Worm (Caenorhabditis elegans) whole organism, L2 larva: ENCODE results near the gene F10E7.5.

Experiments
- C34F6.9 ChIP-seq: fragments of 150-350 bp; optimal IDR thresholded peaks from 2 replicates; lab custom pipeline; 2014; ENCODE audit warnings: missing biosample characterization, missing genetic modification characterization
- F13H6.1 ChIP-seq: sonication (generic microtip); optimal IDR thresholded peaks from 2 replicates; lab custom pipeline; 2016; ENCODE audit warnings: missing genetic modification characterization, missing compliant biosample characterization
- R02D3.7 ChIP-seq: fragments of 150-350 bp; optimal IDR thresholded peaks from 2 replicates; lab custom pipeline; 2014; ENCODE audit warnings: missing biosample characterization, missing genetic modification characterization
- alr-1 ChIP-seq: fragments of 150-350 bp; optimal IDR thresholded peaks from 2 replicates; lab custom pipeline; 2014; ENCODE audit warnings: missing biosample characterization, missing genetic modification characterization
- aly-2 ChIP-seq: fragments of 150-350 bp; optimal IDR thresholded peaks from 2 replicates; lab custom pipeline; 2014; ENCODE audit warnings: missing biosample characterization, missing genetic modification characterization
- ama-1 ChIP-seq: fragments of 150-350 bp; optimal IDR thresholded peaks from 2 replicates; lab custom pipeline; 2018; ENCODE audit warnings: inconsistent platforms
- ceh-82 ChIP-seq: fragments of 150-350 bp; optimal IDR thresholded peaks from 2 replicates; lab custom pipeline; 2014; ENCODE audit warnings: missing biosample characterization, missing genetic modification characterization
- crh-2 ChIP-seq: sonication (generic microtip); optimal IDR thresholded peaks from 2 replicates; lab custom pipeline; 2017; ENCODE audit warnings: missing biosample characterization, missing genetic modification characterization
- dmd-4 ChIP-seq: sonication (generic microtip); optimal IDR thresholded peaks from 2 replicates; lab custom pipeline; 2017; ENCODE audit warnings: missing biosample characterization, missing genetic modification characterization
- egl-27 ChIP-seq: sonication (generic microtip); optimal IDR thresholded peaks from 3 replicates; lab custom pipeline; 2017; ENCODE audit warnings: missing biosample characterization, missing genetic modification reagents, missing genetic modification characterization
- elt-1 ChIP-seq: fragments of 150-350 bp; optimal IDR thresholded peaks from 2 replicates; lab custom pipeline; 2014; ENCODE audit warnings: missing biosample characterization, missing genetic modification characterization
- elt-3 ChIP-seq: sonication (generic microtip); optimal IDR thresholded peaks from 2 replicates; lab custom pipeline; 2017; ENCODE audit warnings: missing biosample characterization, missing genetic modification characterization
- fos-1 ChIP-seq: fragments of 150-350 bp; optimal IDR thresholded peaks from 2 replicates; lab custom pipeline; 2014; ENCODE audit warnings: missing biosample characterization, missing genetic modification characterization
- gmeb-1 ChIP-seq: fragments of 150-350 bp; optimal IDR thresholded peaks from 2 replicates; lab custom pipeline; 2014; ENCODE audit warnings: missing biosample characterization, missing genetic modification characterization
- lin-11 ChIP-seq: fragments of 150-350 bp; sonication (generic microtip); optimal IDR thresholded peaks from 2 replicates; lab custom pipeline; 2014; ENCODE audit warnings: missing biosample characterization, missing genetic modification characterization, inconsistent platforms, mixed read lengths
- lin-13 ChIP-seq: fragments of 150-350 bp; optimal IDR thresholded peaks from 2 replicates; lab custom pipeline; 2014; ENCODE audit warnings: missing biosample characterization, missing genetic modification reagents, missing genetic modification characterization
- lsy-2 ChIP-seq, 2 experiments: fragments of 150-350 bp in 1 of 2; sonication (generic microtip) in 1 of 2; optimal IDR thresholded peaks; 2 replicates each; lab custom pipeline; 2014 to 2017; ENCODE audit warnings: missing biosample characterization in 2 of 2, missing genetic modification characterization in 2 of 2
- mbf-1 ChIP-seq: sonication (generic microtip); optimal IDR thresholded peaks from 2 replicates; lab custom pipeline; 2017; ENCODE audit warnings: missing biosample characterization, missing genetic modification characterization
- nhr-10 ChIP-seq: sonication (generic microtip); optimal IDR thresholded peaks from 2 replicates; lab custom pipeline; 2017; ENCODE audit warnings: missing biosample characterization, missing genetic modification characterization
- nhr-11 ChIP-seq: fragments of 150-350 bp; optimal IDR thresholded peaks from 2 replicates; lab custom pipeline; 2014; ENCODE audit warnings: missing biosample characterization, missing genetic modification characterization
- nhr-12 ChIP-seq: fragments of 150-350 bp; optimal IDR thresholded peaks from 2 replicates; lab custom pipeline; 2014; ENCODE audit warnings: missing biosample characterization, missing genetic modification characterization
- nhr-129 ChIP-seq: fragments of 150-350 bp; optimal IDR thresholded peaks from 2 replicates; lab custom pipeline; 2014; ENCODE audit warnings: missing biosample characterization, missing genetic modification characterization
- nhr-77 ChIP-seq: fragments of 150-350 bp; optimal IDR thresholded peaks from 2 replicates; lab custom pipeline; 2014; ENCODE audit warnings: missing biosample characterization, missing genetic modification characterization
- sem-4 ChIP-seq: fragments of 150-350 bp; optimal IDR thresholded peaks from 2 replicates; lab custom pipeline; 2014; ENCODE audit warnings: missing biosample characterization, missing genetic modification reagents, missing genetic modification characterization
- skn-1 ChIP-seq: sonication (generic microtip); optimal IDR thresholded peaks from 2 replicates; lab custom pipeline; 2017; ENCODE audit warnings: missing biosample characterization, missing genetic modification characterization
- sma-9 ChIP-seq, 2 experiments: fragments of 150-350 bp in 1 of 2; sonication (generic microtip) in 1 of 2; optimal IDR thresholded peaks; 2 replicates each; lab custom pipeline; 2014 to 2016; ENCODE audit warnings: missing genetic modification characterization in 2 of 2, mild to moderate bottlenecking in 1 of 2, missing biosample characterization in 1 of 2, missing compliant biosample characterization in 1 of 2, missing genetic modification reagents in 1 of 2, moderate library complexity in 1 of 2
- snpc-4 ChIP-seq: fragments of 150-350 bp; optimal IDR thresholded peaks from 2 replicates; lab custom pipeline; 2014; ENCODE audit warnings: missing biosample characterization, missing genetic modification characterization
- unc-39 ChIP-seq: fragments of 150-350 bp; optimal IDR thresholded peaks from 2 replicates; lab custom pipeline; 2014; ENCODE audit warnings: missing biosample characterization, missing genetic modification characterization
- unc-55 ChIP-seq: fragments of 150-350 bp; sonication (generic microtip); optimal IDR thresholded peaks from 3 replicates; lab custom pipeline; 2014; ENCODE audit warnings: missing biosample characterization, missing genetic modification reagents, missing genetic modification characterization
- unc-62 ChIP-seq: fragments of 150-350 bp; optimal IDR thresholded peaks from 2 replicates; lab custom pipeline; 2014; ENCODE audit warnings: missing biosample characterization, missing genetic modification reagents, missing genetic modification characterization
- ztf-1 ChIP-seq: fragments of 200-800 bp; sonication (Bioruptor generic); conservative IDR thresholded peaks from 2 replicates; pipeline ENCODE4 v1.3.6; 2022; ENCODE audit warnings: missing genetic modification characterization, missing compliant biosample characterization
- ztf-11 ChIP-seq: sonication (generic microtip); optimal IDR thresholded peaks from 2 replicates; lab custom pipeline; 2017; ENCODE audit warnings: missing biosample characterization, missing genetic modification characterization

F10E7.5 gene

DNA sequence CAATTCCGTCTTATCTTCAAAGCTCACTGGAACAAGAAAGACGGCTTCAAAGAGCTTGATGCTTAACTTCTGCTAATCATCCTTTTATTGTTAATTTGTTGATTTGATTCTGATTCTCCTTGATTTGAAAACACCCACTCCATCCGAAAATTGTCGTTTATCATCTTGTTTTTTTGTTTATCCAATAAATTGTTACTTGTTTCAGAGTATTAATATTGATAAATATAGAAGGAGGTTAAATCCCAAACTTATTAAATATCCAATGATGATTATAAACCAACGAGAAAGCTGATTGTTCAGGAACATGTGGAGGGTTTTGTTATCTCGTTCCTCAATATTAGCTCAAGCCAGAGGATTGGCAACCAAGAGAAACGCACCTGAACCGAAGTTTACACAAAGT lies 1.0 kb downstream of the F10E7.5 start, which contains the start of gene F10E7.6:
Gene F10E7.6, plus strand, starts transcription at position 301 of the 400 bp plus-strand sequence.
- no peak for TF ChIP-seq ztf-11 (tag; lab: Kevin White, UChicago)
- no peak for TF ChIP-seq elt-3 (tag; lab: Kevin White, UChicago)
- no peak for TF ChIP-seq sma-9 (GFP tag; optimal IDR thresholded peaks at IDR 0.05; lab: Kevin White, UChicago)
- TF ChIP-seq sma-9 (tag; optimal IDR thresholded peaks at IDR 0.05; lab: Kevin White, UChicago): no peak
- no peak for TF ChIP-seq skn-1 (tag; lab: Kevin White, UChicago)

DNA sequence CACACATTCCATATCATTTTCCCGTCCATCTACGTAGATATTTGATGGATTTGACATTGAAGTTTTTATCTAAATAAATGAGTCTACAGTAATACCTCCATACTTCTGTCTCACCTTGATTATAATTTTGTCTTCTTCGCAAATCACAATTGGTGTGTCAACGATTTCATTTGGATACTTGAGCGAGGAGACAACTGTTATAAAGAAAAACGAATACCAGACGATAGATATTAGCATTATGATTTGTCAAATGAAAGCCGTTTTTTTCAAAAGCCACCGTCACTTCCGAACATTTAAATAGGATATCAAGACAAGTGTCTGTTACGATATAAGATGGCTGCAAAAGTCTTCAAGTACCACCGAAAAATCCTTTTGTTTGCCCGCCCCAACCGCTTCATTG lies 3.9 kb downstream of the F10E7.5 start, which contains the start of gene cutl-5:
Gene cutl-5, minus strand, starts transcription at position 269 of the 400 bp plus-strand sequence.
- TF ChIP-seq aly-2 (no peak), ztf-1 (no peak), unc-62 (GFP tag; lab: Kevin White, UChicago) (no peak), nhr-77 (tag; lab: Kevin White, UChicago) (no peak), snpc-4 (tag; lab: Kevin White, UChicago) (no peak), egl-27 (tag; lab: Kevin White, UChicago) (no peak), sem-4 (no peak), F13H6.1 (no peak)

DNA sequence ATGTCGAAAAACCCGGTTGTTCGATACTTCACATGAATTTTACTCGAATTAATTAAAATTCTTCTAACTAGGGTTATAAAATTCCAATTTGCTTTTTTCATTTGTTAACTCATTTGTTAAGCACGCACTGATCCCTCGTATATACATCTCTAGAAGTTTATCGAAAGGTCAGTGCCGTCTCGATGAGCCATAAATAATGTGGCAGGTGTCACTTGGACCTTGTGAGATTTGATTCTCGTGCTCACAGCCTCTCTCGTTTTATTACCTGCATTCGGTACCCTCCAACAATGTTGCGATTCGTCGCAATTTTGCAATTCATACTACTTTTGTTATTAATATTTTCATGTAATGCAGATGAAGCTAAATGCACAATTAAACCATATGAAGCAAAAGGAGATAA lies 4.6 kb downstream of the F10E7.5 start, which contains the start of gene spon-1:
Gene spon-1, plus strand, starts transcription at position 208 of the 400 bp plus-strand sequence.
- TF ChIP-seq ama-1 (no peak), sem-4 (no peak), C34F6.9 (tag; lab: Kevin White, UChicago) (no peak), lin-11 (tag; lab: Kevin White, UChicago) (no peak), nhr-12 (tag; lab: Kevin White, UChicago) (no peak), fos-1 (tag; lab: Kevin White, UChicago) (no peak), ceh-82 (tag; lab: Kevin White, UChicago) (no peak), nhr-129 (no peak), unc-55 (no peak), gmeb-1 (no peak), unc-62 (GFP tag; lab: Kevin White, UChicago) (no peak), unc-39 (tag; lab: Kevin White, UChicago) (no peak)

DNA sequence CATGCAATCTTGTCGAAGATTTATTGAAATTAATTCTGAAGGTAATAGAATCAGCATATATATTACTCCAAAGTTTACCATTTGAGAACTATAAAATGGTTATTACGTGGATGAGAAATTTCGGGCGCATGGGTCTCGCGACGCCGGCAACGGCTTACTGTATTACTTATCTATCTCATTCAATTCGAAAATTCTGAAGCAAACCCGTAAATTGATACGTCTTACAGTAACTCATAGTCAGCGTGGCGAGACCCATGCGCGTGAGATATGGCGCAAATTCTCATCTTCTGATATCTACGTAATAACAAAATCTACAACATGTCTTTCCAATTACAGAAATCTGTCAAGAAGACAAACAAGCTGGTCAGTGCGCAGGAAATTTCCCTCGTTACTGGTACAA lies 7.7 kb downstream of the F10E7.5 start:
- TF ChIP-seq skn-1 (tag; lab: Kevin White, UChicago): no peak
- TF ChIP-seq R02D3.7 (tag; lab: Kevin White, UChicago): no peak
- TF ChIP-seq crh-2 (tag; lab: Kevin White, UChicago): no peak
- no peak for TF ChIP-seq nhr-10 (tag; lab: Kevin White, UChicago)
- TF ChIP-seq elt-1 (tag; lab: Kevin White, UChicago): no peak
- TF ChIP-seq, all 48 proteins: peak for 0

DNA sequence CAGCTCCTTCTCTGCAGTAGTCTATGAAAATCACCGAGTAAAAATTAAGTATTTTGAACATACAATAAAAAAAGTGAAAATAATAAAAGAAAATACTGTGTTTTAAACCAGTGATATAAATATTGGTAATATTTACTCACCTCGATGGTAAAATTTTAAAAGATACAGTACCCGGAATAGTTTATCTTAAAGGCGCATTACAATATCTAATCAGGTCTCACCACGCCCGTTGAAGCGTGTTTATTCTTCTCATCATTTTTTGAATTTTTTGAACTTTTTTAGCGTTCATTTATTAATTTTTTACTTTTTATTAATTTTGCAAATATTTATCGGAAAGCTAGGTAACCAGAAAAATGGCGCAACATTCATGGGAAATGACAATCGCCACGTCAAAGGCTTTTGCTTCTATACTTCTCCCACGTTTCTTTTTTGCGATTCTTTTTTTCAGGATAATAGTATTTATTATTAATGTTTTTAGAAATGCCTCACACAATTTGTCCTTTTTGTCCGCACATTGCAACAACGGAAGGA lies 10.0 kb downstream of the F10E7.5 start, which contains the start of gene F10E7.2:
Gene F10E7.2, plus strand, starts transcription at position 481 of the 531 bp plus-strand sequence.
- TF ChIP-seq nhr-10 (tag; lab: Kevin White, UChicago): no peak
- TF ChIP-seq alr-1 (tag; lab: Kevin White, UChicago): no peak
- TF ChIP-seq C34F6.9 (tag; lab: Kevin White, UChicago): no peak
- TF ChIP-seq gmeb-1: no peak
- no peak for TF ChIP-seq sma-9 (GFP tag; optimal IDR thresholded peaks at IDR 0.05; lab: Kevin White, UChicago)
- TF ChIP-seq sma-9 (tag; optimal IDR thresholded peaks at IDR 0.05; lab: Kevin White, UChicago): no peak
- no peak for TF ChIP-seq dmd-4 (tag; lab: Kevin White, UChicago)
- no peak for TF ChIP-seq mbf-1 (tag; lab: Kevin White, UChicago)
- TF ChIP-seq nhr-11 (tag; lab: Kevin White, UChicago): no peak
- TF ChIP-seq unc-55: no peak
- no peak for TF ChIP-seq aly-2
- no peak for TF ChIP-seq lin-13
- no peak for TF ChIP-seq elt-1 (tag; lab: Kevin White, UChicago)
- no peak for TF ChIP-seq lsy-2 (tag; optimal IDR thresholded peaks at IDR 0.05; lab: Kevin White, UChicago)
